Fruit fly (Drosophila melanogaster) whole organism, embryonic: ENCODE measurements around the gene Tsp33B.

Experiments
- Atf6 ChIP-seq: fragments of 200-800 bp; sonication (Bioruptor generic); IDR thresholded peaks from 2 replicates; pipeline ENCODE4 v1.3.6; 2022; ENCODE audit warnings: missing biosample characterization, missing genetic modification characterization
- Bdp1 ChIP-seq: fragments of 200-800 bp; sonication (Bioruptor generic); optimal IDR thresholded peaks from 3 replicates; lab custom pipeline; 2016; ENCODE audit warnings: missing biosample characterization, missing genetic modification characterization
- C15 ChIP-seq: fragments of 200-800 bp; sonication (Bioruptor generic); IDR thresholded peaks from 3 replicates; pipeline ENCODE4 v1.3.6; 2022; ENCODE audit warnings: missing biosample characterization, missing genetic modification characterization
- CG10267 ChIP-seq: fragments of 200-800 bp; sonication (Bioruptor generic); optimal IDR thresholded peaks from 2 replicates; lab custom pipeline; 2018; ENCODE audit warnings: missing biosample characterization, mild to moderate bottlenecking, missing genetic modification characterization, moderate library complexity
- CG10462 ChIP-seq: fragments of 200-800 bp; sonication (Bioruptor generic); optimal IDR thresholded peaks from 2 replicates; lab custom pipeline; 2016; ENCODE audit warnings: missing biosample characterization, missing genetic modification characterization
- CG10979 ChIP-seq: fragments of 200-800 bp; sonication (Bioruptor generic); optimal IDR thresholded peaks from 2 replicates; lab custom pipeline; 2018; ENCODE audit warnings: missing biosample characterization, mild to moderate bottlenecking, missing genetic modification characterization, moderate library complexity
- CG12219 ChIP-seq: fragments of 200-800 bp; sonication (Bioruptor generic); optimal IDR thresholded peaks from 3 replicates; lab custom pipeline; 2018; ENCODE audit warnings: missing biosample characterization, mild to moderate bottlenecking, missing genetic modification characterization
- CG14710 ChIP-seq: fragments of 200-800 bp; sonication (Bioruptor generic); optimal IDR thresholded peaks from 3 replicates; lab custom pipeline; 2019; ENCODE audit warnings: missing biosample characterization, mild to moderate bottlenecking, missing genetic modification characterization, moderate library complexity
- CG14860 ChIP-seq: fragments of 200-800 bp; sonication (Bioruptor generic); IDR thresholded peaks from 3 replicates; pipeline ENCODE4 v1.3.6; 2022; ENCODE audit warnings: missing biosample characterization, missing genetic modification characterization; ENCODE audit not compliant: partially characterized antibody
- CG17802 ChIP-seq: fragments of 200-800 bp; sonication (Bioruptor generic); optimal IDR thresholded peaks from 2 replicates; lab custom pipeline; 2018; ENCODE audit warnings: missing biosample characterization, mild to moderate bottlenecking, missing genetic modification characterization, moderate library complexity
- CG2199 ChIP-seq: fragments of 200-800 bp; sonication (Bioruptor generic); IDR thresholded peaks from 3 replicates; pipeline ENCODE4 v1.3.6; 2022; ENCODE audit warnings: missing biosample characterization, missing genetic modification characterization
- CG2712 ChIP-seq: fragments of 200-800 bp; optimal IDR thresholded peaks from 3 replicates; lab custom pipeline; 2019; ENCODE audit warnings: missing biosample characterization, mild to moderate bottlenecking, missing genetic modification characterization, moderate library complexity
- CG2875 ChIP-seq: fragments of 200-800 bp; sonication (Bioruptor generic); optimal IDR thresholded peaks from 2 replicates; lab custom pipeline; 2017; ENCODE audit warnings: missing biosample characterization, mild to moderate bottlenecking, missing genetic modification characterization, missing genetic modification reagents
- CG3847 ChIP-seq: fragments of 200-800 bp; sonication (Bioruptor generic); IDR thresholded peaks from 2 replicates; pipeline ENCODE4 v1.3.6; 2022; ENCODE audit warnings: missing biosample characterization, missing genetic modification characterization
- CG43689 ChIP-seq: fragments of 200-800 bp; sonication (Bioruptor generic); IDR thresholded peaks from 2 replicates; pipeline ENCODE4 v1.3.6; 2022; ENCODE audit warnings: missing biosample characterization, missing genetic modification characterization
- CG4854 ChIP-seq: fragments of 200-800 bp; sonication (Bioruptor generic); optimal IDR thresholded peaks from 2 replicates; lab custom pipeline; 2016; ENCODE audit warnings: missing biosample characterization, missing genetic modification characterization, inconsistent platforms
- CG5245 ChIP-seq: fragments of 200-800 bp; sonication (Bioruptor generic); optimal IDR thresholded peaks from 3 replicates; lab custom pipeline; 2016; ENCODE audit warnings: missing biosample characterization, missing genetic modification characterization
- CG7928 ChIP-seq: fragments of 200-800 bp; sonication (Bioruptor generic); optimal IDR thresholded peaks from 2 replicates; lab custom pipeline; 2017; ENCODE audit warnings: missing biosample characterization, mild to moderate bottlenecking, missing genetic modification characterization
- D ChIP-seq, 2 experiments: fragments of 200-800 bp in 1 of 2; fragments of >200 bp in 1 of 2; sonication (Bioruptor generic) in 1 of 2; optimal IDR thresholded peaks; 2 replicates in 1 of 2; 3 replicates in 1 of 2; lab custom pipeline; 2017; ENCODE audit warnings: mild to moderate bottlenecking in 1 of 2, missing biosample characterization in 1 of 2, missing genetic modification characterization in 1 of 2, missing genetic modification reagents in 1 of 2
- Dll ChIP-seq: fragments of 200-800 bp; sonication (Bioruptor generic); IDR thresholded peaks from 4 replicates; pipeline ENCODE4 v1.3.6; 2022; ENCODE audit warnings: missing biosample characterization, missing genetic modification characterization; ENCODE audit not compliant: partially characterized antibody
- Drgx ChIP-seq: fragments of 200-800 bp; sonication (Bioruptor generic); IDR thresholded peaks from 2 replicates; pipeline ENCODE4 v1.3.6; 2022; ENCODE audit warnings: missing biosample characterization, missing genetic modification characterization
- E2f1 ChIP-seq: fragments of 200-800 bp; sonication (Bioruptor generic); IDR thresholded peaks from 2 replicates; pipeline ENCODE4 v1.3.6; 2022; ENCODE audit warnings: missing biosample characterization, missing genetic modification characterization
- HLH3B ChIP-seq: fragments of 200-800 bp; sonication (Bioruptor generic); IDR thresholded peaks from 2 replicates; pipeline ENCODE4 v1.3.6; 2022; ENCODE audit warnings: missing biosample characterization, missing genetic modification characterization
- MBD-R2 ChIP-seq: fragments of 200-800 bp; sonication (Bioruptor generic); IDR thresholded peaks from 2 replicates; pipeline ENCODE4 v1.3.6; 2022; ENCODE audit warnings: missing biosample characterization, missing genetic modification characterization
- Max ChIP-seq: fragments of 200-800 bp; sonication (Bioruptor generic); optimal IDR thresholded peaks from 2 replicates; lab custom pipeline; 2016; ENCODE audit warnings: missing biosample characterization, mild to moderate bottlenecking, missing genetic modification characterization
- Oli ChIP-seq: fragments of 200-800 bp; sonication (Bioruptor generic); optimal IDR thresholded peaks from 2 replicates; lab custom pipeline; 2018; ENCODE audit warnings: missing biosample characterization, mild to moderate bottlenecking, missing genetic modification characterization, moderate library complexity
- Xbp1 ChIP-seq: fragments of 200-800 bp; sonication (Bioruptor generic); optimal IDR thresholded peaks from 3 replicates; lab custom pipeline; 2016; ENCODE audit warnings: missing biosample characterization, mild to moderate bottlenecking, missing genetic modification characterization
- cad ChIP-seq: fragments of >200 bp; optimal IDR thresholded peaks from 2 replicates; lab custom pipeline; 2017; ENCODE audit warnings: missing biosample characterization, missing genetic modification characterization
- cato ChIP-seq: fragments of 200-800 bp; sonication (Bioruptor generic); optimal IDR thresholded peaks from 2 replicates; lab custom pipeline; 2016; ENCODE audit warnings: missing biosample characterization, missing genetic modification characterization, borderline replicate concordance
- chm ChIP-seq: fragments of 200-800 bp; sonication (Bioruptor generic); IDR thresholded peaks from 2 replicates; pipeline ENCODE4 v1.3.6; 2022; ENCODE audit warnings: missing biosample characterization, missing genetic modification characterization
- da ChIP-seq: fragments of 200-800 bp; sonication (Bioruptor generic); optimal IDR thresholded peaks from 2 replicates; lab custom pipeline; 2016; ENCODE audit warnings: missing biosample characterization, missing genetic modification characterization
- dati ChIP-seq: fragments of 200-800 bp; sonication (Bioruptor generic); IDR thresholded peaks from 2 replicates; pipeline ENCODE4 v1.3.6; 2022; ENCODE audit warnings: missing biosample characterization, missing genetic modification characterization
- disco-r ChIP-seq: fragments of 200-800 bp; sonication (Bioruptor generic); optimal IDR thresholded peaks from 2 replicates; lab custom pipeline; 2016; ENCODE audit warnings: missing biosample characterization, missing genetic modification characterization
- ems ChIP-seq: fragments of 200-800 bp; sonication (Bioruptor generic); optimal IDR thresholded peaks from 3 replicates; lab custom pipeline; 2016; ENCODE audit warnings: missing biosample characterization, missing genetic modification characterization
- ewg ChIP-seq: fragments of 200-800 bp; sonication (Bioruptor generic); optimal IDR thresholded peaks from 3 replicates; lab custom pipeline; 2017; ENCODE audit warnings: mild to moderate bottlenecking, missing biosample characterization, missing genetic modification reagents, missing genetic modification characterization
- fd96Cb ChIP-seq: fragments of 200-800 bp; sonication (Bioruptor generic); optimal IDR thresholded peaks from 2 replicates; lab custom pipeline; 2018; ENCODE audit warnings: missing biosample characterization, mild to moderate bottlenecking, missing genetic modification characterization, moderate library complexity
- fru ChIP-seq: fragments of >200 bp; optimal IDR thresholded peaks from 2 replicates; lab custom pipeline; 2017
- grau ChIP-seq: fragments of 200-800 bp; optimal IDR thresholded peaks from 3 replicates; lab custom pipeline; 2019; ENCODE audit warnings: missing biosample characterization, mild to moderate bottlenecking, missing genetic modification characterization, moderate library complexity
- gro ChIP-seq: fragments of 200-800 bp; sonication (Bioruptor generic); optimal IDR thresholded peaks from 2 replicates; lab custom pipeline; 2016; ENCODE audit warnings: missing biosample characterization, missing genetic modification characterization
- gt ChIP-seq: fragments of 200-800 bp; sonication (Bioruptor generic); IDR thresholded peaks from 2 replicates; pipeline ENCODE4 v1.3.6; 2022; ENCODE audit warnings: missing biosample characterization, missing genetic modification characterization
- hb ChIP-seq: fragments of 200-800 bp; sonication (Bioruptor generic); IDR thresholded peaks from 3 replicates; pipeline ENCODE4 v1.3.6; 2022; ENCODE audit warnings: missing biosample characterization, missing genetic modification characterization; ENCODE audit not compliant: partially characterized antibody
- klu ChIP-seq: fragments of 200-800 bp; sonication (Bioruptor generic); IDR thresholded peaks from 2 replicates; pipeline ENCODE4 v1.3.6; 2022; ENCODE audit warnings: missing biosample characterization, missing genetic modification characterization
- kni ChIP-seq: fragments of 200-800 bp; sonication (Bioruptor generic); optimal IDR thresholded peaks from 3 replicates; lab custom pipeline; 2017; ENCODE audit warnings: mild to moderate bottlenecking, missing biosample characterization, missing genetic modification reagents, missing genetic modification characterization
- lilli ChIP-seq: fragments of 200-800 bp; sonication (Bioruptor generic); optimal IDR thresholded peaks from 3 replicates; lab custom pipeline; 2016; ENCODE audit warnings: missing biosample characterization, missing genetic modification characterization
- pnt ChIP-seq: fragments of 200-800 bp; sonication (Bioruptor generic); optimal IDR thresholded peaks from 3 replicates; lab custom pipeline; 2016; ENCODE audit warnings: missing biosample characterization, missing genetic modification characterization
- prd ChIP-seq, 3 experiments: fragments of >200 bp in 2 of 3; fragments of 200-800 bp in 1 of 3; sonication (Bioruptor generic) in 1 of 3; optimal IDR thresholded peaks in 2 of 3; IDR thresholded peaks in 1 of 3; 2 replicates in 2 of 3; 3 replicates in 1 of 3; pipeline versions ENCODE4 v1.3.6 to Lab custom; 2017 to 2022; ENCODE audit warnings: missing biosample characterization in 1 of 3, missing genetic modification characterization in 1 of 3
- pum ChIP-seq: fragments of 200-800 bp; sonication (Bioruptor generic); optimal IDR thresholded peaks from 2 replicates; lab custom pipeline; 2016; ENCODE audit warnings: missing biosample characterization, missing genetic modification characterization
- seq ChIP-seq: fragments of 200-800 bp; sonication (Bioruptor generic); IDR thresholded peaks from 2 replicates; pipeline ENCODE4 v1.3.6; 2022; ENCODE audit warnings: missing biosample characterization, missing genetic modification characterization
- tgo ChIP-seq: fragments of 200-800 bp; sonication (Bioruptor generic); IDR thresholded peaks from 3 replicates; pipeline ENCODE4 v1.3.6; 2022; ENCODE audit warnings: missing biosample characterization, missing genetic modification characterization
- wor ChIP-seq: fragments of 200-800 bp; sonication (Bioruptor generic); IDR thresholded peaks from 2 replicates; pipeline ENCODE4 v1.3.6; 2022; ENCODE audit warnings: missing biosample characterization, missing genetic modification characterization

Tsp33B gene

dm6 chr2L:11816376-11816775 is 24.2 kb upstream of the Tsp33B start (continued):
- TF ChIP-seq hb (GFP tag; lab: Robert Waterston, UW) (no peak), prd (optimal IDR thresholded peaks at IDR 0.05; lab: Kevin White, UChicago) (no peak), prd (GFP tag; IDR thresholded peaks at IDR 0.05; lab: Robert Waterston, UW) (peak; percentile 89), MBD-R2 (GFP tag; lab: Robert Waterston, UW) (peak; percentile 57; the same call in 1 of the 2 replicates), kni (GFP tag; lab: Kevin White, UChicago) (peak; percentile 96), HLH3B (GFP tag; lab: Robert Waterston, UW) (peak; percentile 92), cato (GFP tag; lab: Kevin White, UChicago) (peak; percentile 94), CG7928 (peak; percentile 68), ewg (GFP tag; lab: Kevin White, UChicago) (peak; percentile 94), cad (GFP tag; lab: Kevin White, UChicago) (no peak), CG14710 (tag; lab: Kevin White, UChicago) (peak; percentile 90), Max (GFP tag; lab: Kevin White, UChicago) (peak; percentile 79), seq (GFP tag; lab: Robert Waterston, UW) (peak; percentile 76), grau (tag; lab: Kevin White, UChicago) (peak; percentile 83), chm (GFP tag; lab: Robert Waterston, UW) (peak; percentile 98), da (peak; percentile 92), pum (GFP tag; lab: Kevin White, UChicago) (peak; percentile 86), wor (GFP tag; lab: Robert Waterston, UW) (peak; percentile 72), Bdp1 (peak; percentile 82), CG2199 (GFP tag; lab: Robert Waterston, UW) (peak; percentile 98), CG3847 (GFP tag; lab: Robert Waterston, UW) (peak; percentile 61), Atf6 (GFP tag; lab: Robert Waterston, UW) (peak; percentile 77), D (optimal IDR thresholded peaks at IDR 0.05; lab: Kevin White, UChicago) (no peak), D (GFP tag; optimal IDR thresholded peaks at IDR 0.05; lab: Kevin White, UChicago) (peak; percentile 98), fru (lab: Kevin White, UChicago) (no peak), fd96Cb (tag; lab: Kevin White, UChicago) (peak; percentile 84), CG17802 (tag; lab: Kevin White, UChicago) (peak; percentile 91), CG10267 (tag; lab: Kevin White, UChicago) (peak; percentile 87), Xbp1 (GFP tag; lab: Kevin White, UChicago) (peak; percentile 95), CG43689 (peak; percentile 81), E2f1 (GFP tag; lab: Robert Waterston, UW) (peak; percentile 85), CG10462 (peak; percentile 89), dati (GFP tag; lab: Robert Waterston, UW) (peak; percentile 95), Oli (tag; lab: Kevin White, UChicago) (peak; percentile 90), CG12219 (peak; percentile 96), CG14860 (no peak), gro (GFP tag; lab: Kevin White, UChicago) (peak; percentile 74), lilli (GFP tag; lab: Kevin White, UChicago) (peak; percentile 75), klu (peak; percentile 42; the same call in 1 of the 2 replicates), tgo (GFP tag; lab: Robert Waterston, UW) (peak; percentile 74), CG4854 (peak; percentile 93), CG2712 (tag; lab: Kevin White, UChicago) (peak; percentile 92), CG5245 (GFP tag; lab: Kevin White, UChicago) (peak; percentile 97), disco-r (GFP tag; lab: Kevin White, UChicago) (peak; percentile 94), gt (GFP tag; lab: Robert Waterston, UW) (peak; percentile 86), Drgx (peak; percentile 31; the same call in 1 of the 2 replicates), CG10979 (tag; lab: Kevin White, UChicago) (peak; percentile 93), CG2875 (peak; percentile 99), pnt (GFP tag; lab: Kevin White, UChicago) (peak; percentile 77), C15 (peak; percentile 73; the same call in 2 of the 3 replicates), ems (GFP tag; lab: Kevin White, UChicago) (peak; percentile 91), Dll (no peak)
